Fruit fly (Drosophila melanogaster) whole organism, embryonic: Measurements from ENCODE around the gene CG9737.

Source experiments
- Asciz ChIP-seq: fragments of 200-800 bp; sonication (Bioruptor generic); optimal IDR thresholded peaks from 2 replicates; lab custom pipeline; 2017; ENCODE audit warnings: missing biosample characterization, mild to moderate bottlenecking, missing genetic modification characterization, missing genetic modification reagents
- Atf-2 ChIP-seq: fragments of 200-800 bp; sonication (Bioruptor generic); optimal IDR thresholded peaks from 2 replicates; lab custom pipeline; 2016; ENCODE audit warnings: missing biosample characterization, missing genetic modification characterization
- CG1024 ChIP-seq: fragments of 200-800 bp; sonication (Bioruptor generic); IDR thresholded peaks from 2 replicates; pipeline ENCODE4 v1.3.6; 2022; ENCODE audit warnings: missing biosample characterization, missing genetic modification characterization
- CG12391 ChIP-seq: fragments of 200-800 bp; sonication (Bioruptor generic); optimal IDR thresholded peaks from 3 replicates; lab custom pipeline; 2018; ENCODE audit warnings: missing biosample characterization, mild to moderate bottlenecking, missing genetic modification characterization, moderate library complexity
- CG12942 ChIP-seq: fragments of 200-800 bp; sonication (Bioruptor generic); optimal IDR thresholded peaks from 3 replicates; lab custom pipeline; 2016; ENCODE audit warnings: missing biosample characterization, missing genetic modification characterization
- CG13287 ChIP-seq: fragments of 200-800 bp; sonication (Bioruptor generic); IDR thresholded peaks from 2 replicates; pipeline ENCODE4 v1.3.6; 2022; ENCODE audit warnings: missing biosample characterization, missing genetic modification characterization; ENCODE audit not compliant: partially characterized antibody
- CG13296 ChIP-seq: fragments of 200-800 bp; sonication (Bioruptor generic); optimal IDR thresholded peaks from 3 replicates; lab custom pipeline; 2018; ENCODE audit warnings: missing biosample characterization, mild to moderate bottlenecking, missing genetic modification characterization
- CG18476 ChIP-seq: fragments of 200-800 bp; sonication (Bioruptor generic); optimal IDR thresholded peaks from 2 replicates; lab custom pipeline; 2016; ENCODE audit warnings: missing biosample characterization, mild to moderate bottlenecking, missing genetic modification characterization
- CG2129 ChIP-seq: fragments of 200-800 bp; sonication (Bioruptor generic); IDR thresholded peaks from 2 replicates; pipeline ENCODE4 v1.3.6; 2022; ENCODE audit warnings: missing biosample characterization, missing genetic modification characterization; ENCODE audit not compliant: partially characterized antibody
- CG2712 ChIP-seq: fragments of 200-800 bp; optimal IDR thresholded peaks from 3 replicates; lab custom pipeline; 2019; ENCODE audit warnings: missing biosample characterization, mild to moderate bottlenecking, missing genetic modification characterization, moderate library complexity
- CG33213 ChIP-seq: fragments of 200-800 bp; sonication (Bioruptor generic); optimal IDR thresholded peaks from 3 replicates; lab custom pipeline; 2016; ENCODE audit warnings: missing biosample characterization, missing genetic modification characterization
- CG42726 ChIP-seq: fragments of 200-800 bp; sonication (Bioruptor generic); IDR thresholded peaks from 2 replicates; pipeline ENCODE4 v1.3.6; 2022; ENCODE audit warnings: missing biosample characterization, missing genetic modification characterization; ENCODE audit not compliant: partially characterized antibody
- CG6272 ChIP-seq: fragments of 200-800 bp; sonication (Bioruptor generic); IDR thresholded peaks from 2 replicates; pipeline ENCODE4 v1.3.6; 2022; ENCODE audit warnings: missing biosample characterization, missing genetic modification characterization
- Deaf1 ChIP-seq: fragments of 200-800 bp; optimal IDR thresholded peaks from 3 replicates; lab custom pipeline; 2019; ENCODE audit warnings: missing biosample characterization, mild to moderate bottlenecking, missing genetic modification characterization, moderate library complexity
- Elba2 ChIP-seq: fragments of 200-800 bp; sonication (Bioruptor generic); optimal IDR thresholded peaks from 3 replicates; lab custom pipeline; 2016; ENCODE audit warnings: missing biosample characterization, missing genetic modification characterization
- Fer3 ChIP-seq: fragments of 200-800 bp; sonication (Bioruptor generic); optimal IDR thresholded peaks from 2 replicates; lab custom pipeline; 2018; ENCODE audit warnings: missing biosample characterization, mild to moderate bottlenecking, missing genetic modification characterization, moderate library complexity
- Gug ChIP-seq: fragments of 200-800 bp; sonication (Bioruptor generic); IDR thresholded peaks from 4 replicates; pipeline ENCODE4 v1.3.6; 2022; ENCODE audit warnings: missing biosample characterization, missing genetic modification characterization
- MBD-R2 ChIP-seq: fragments of 200-800 bp; sonication (Bioruptor generic); IDR thresholded peaks from 2 replicates; pipeline ENCODE4 v1.3.6; 2022; ENCODE audit warnings: missing biosample characterization, missing genetic modification characterization
- Med ChIP-seq: fragments of 200-800 bp; sonication (Bioruptor generic); peaks from one replicate; lab custom pipeline; 2016; ENCODE audit warnings: missing biosample characterization, missing genetic modification characterization, mild to moderate bottlenecking, inconsistent platforms, moderate library complexity
- Meics ChIP-seq: fragments of 200-800 bp; sonication (Bioruptor generic); optimal IDR thresholded peaks from 2 replicates; lab custom pipeline; 2017; ENCODE audit warnings: missing biosample characterization, mild to moderate bottlenecking, missing genetic modification characterization
- NK7.1 ChIP-seq: fragments of 200-800 bp; sonication (Bioruptor generic); optimal IDR thresholded peaks from 3 replicates; lab custom pipeline; 2016; ENCODE audit warnings: missing biosample characterization, missing genetic modification characterization
- Optix ChIP-seq: fragments of 200-800 bp; sonication (Bioruptor generic); IDR thresholded peaks from 3 replicates; pipeline ENCODE4 v1.3.6; 2022; ENCODE audit warnings: missing biosample characterization, missing genetic modification characterization
- Side ChIP-seq: fragments of 200-800 bp; sonication (Bioruptor generic); optimal IDR thresholded peaks from 2 replicates; lab custom pipeline; 2016; ENCODE audit warnings: missing biosample characterization, missing genetic modification characterization
- Spps ChIP-seq: fragments of 200-800 bp; sonication (Bioruptor generic); optimal IDR thresholded peaks from 2 replicates; lab custom pipeline; 2018; ENCODE audit warnings: missing biosample characterization, mild to moderate bottlenecking, missing genetic modification characterization
- Stat92E ChIP-seq, 3 experiments: fragments of >200 bp in 2 of 3; fragments of 200-800 bp in 1 of 3; sonication (Bioruptor generic) in 1 of 3; optimal IDR thresholded peaks; 2 replicates each; lab custom pipeline; 2017 to 2019; ENCODE audit warnings: missing biosample characterization in 3 of 3, missing genetic modification characterization in 3 of 3, mild to moderate bottlenecking in 1 of 3, moderate library complexity in 1 of 3
- Taf1 ChIP-seq: fragments of 200-800 bp; sonication (Bioruptor generic); IDR thresholded peaks from 2 replicates; pipeline ENCODE4 v1.3.6; 2022; ENCODE audit warnings: missing biosample characterization, missing genetic modification characterization
- Tbp ChIP-seq: fragments of >200 bp; optimal IDR thresholded peaks from 2 replicates; lab custom pipeline; 2018; ENCODE audit warnings: missing biosample characterization, missing genetic modification characterization
- Vsx1 ChIP-seq: fragments of 200-800 bp; sonication (Bioruptor generic); optimal IDR thresholded peaks from 2 replicates; lab custom pipeline; 2017; ENCODE audit warnings: missing biosample characterization, mild to moderate bottlenecking, missing genetic modification characterization, missing genetic modification reagents
- Xbp1 ChIP-seq: fragments of 200-800 bp; sonication (Bioruptor generic); optimal IDR thresholded peaks from 3 replicates; lab custom pipeline; 2016; ENCODE audit warnings: missing biosample characterization, mild to moderate bottlenecking, missing genetic modification characterization
- ac ChIP-seq: fragments of 200-800 bp; sonication (Bioruptor generic); optimal IDR thresholded peaks from 3 replicates; lab custom pipeline; 2017; ENCODE audit warnings: missing biosample characterization, mild to moderate bottlenecking, missing genetic modification characterization
- az2 ChIP-seq: fragments of 200-800 bp; sonication (Bioruptor generic); optimal IDR thresholded peaks from 3 replicates; lab custom pipeline; 2016; ENCODE audit warnings: missing biosample characterization, missing genetic modification characterization
- cg ChIP-seq: fragments of 200-800 bp; sonication (Bioruptor generic); optimal IDR thresholded peaks from 3 replicates; lab custom pipeline; 2019; ENCODE audit warnings: missing biosample characterization, mild to moderate bottlenecking, missing genetic modification characterization, moderate library complexity
- corto ChIP-seq: fragments of 200-800 bp; sonication (Bioruptor generic); optimal IDR thresholded peaks from 2 replicates; lab custom pipeline; 2016; ENCODE audit warnings: missing biosample characterization, mild to moderate bottlenecking, missing genetic modification characterization, moderate library complexity
- fd96Cb ChIP-seq: fragments of 200-800 bp; sonication (Bioruptor generic); optimal IDR thresholded peaks from 2 replicates; lab custom pipeline; 2018; ENCODE audit warnings: missing biosample characterization, mild to moderate bottlenecking, missing genetic modification characterization, moderate library complexity
- fu2 ChIP-seq: fragments of 200-800 bp; sonication (Bioruptor generic); optimal IDR thresholded peaks from 2 replicates; lab custom pipeline; 2016; ENCODE audit warnings: missing biosample characterization, missing genetic modification characterization
- gce ChIP-seq: fragments of 200-800 bp; sonication (Bioruptor generic); IDR thresholded peaks from 3 replicates; pipeline ENCODE4 v1.3.6; 2022; ENCODE audit warnings: missing biosample characterization, missing genetic modification characterization
- gsb-n ChIP-seq: fragments of 200-800 bp; sonication (Bioruptor generic); optimal IDR thresholded peaks from 3 replicates; lab custom pipeline; 2018; ENCODE audit warnings: missing biosample characterization, mild to moderate bottlenecking, missing genetic modification characterization
- jumu ChIP-seq: fragments of 200-800 bp; sonication (Bioruptor generic); optimal IDR thresholded peaks from 3 replicates; lab custom pipeline; 2016; ENCODE audit warnings: missing biosample characterization, missing genetic modification characterization
- lmd ChIP-seq: fragments of 200-800 bp; sonication (Bioruptor generic); IDR thresholded peaks from 2 replicates; pipeline ENCODE4 v1.3.6; 2022; ENCODE audit warnings: missing biosample characterization, missing genetic modification characterization
- oc ChIP-seq: fragments of 200-800 bp; sonication (Bioruptor generic); optimal IDR thresholded peaks from 2 replicates; lab custom pipeline; 2018; ENCODE audit warnings: missing biosample characterization, mild to moderate bottlenecking, missing genetic modification characterization, moderate library complexity
- org-1 ChIP-seq: fragments of 200-800 bp; sonication (Bioruptor generic); optimal IDR thresholded peaks from 2 replicates; lab custom pipeline; 2017; ENCODE audit warnings: missing biosample characterization, missing genetic modification characterization
- peb ChIP-seq: fragments of 200-800 bp; sonication (Bioruptor generic); IDR thresholded peaks from 2 replicates; pipeline ENCODE4 v1.3.6; 2022; ENCODE audit warnings: missing biosample characterization, missing genetic modification characterization
- rib ChIP-seq: fragments of 200-800 bp; sonication (Bioruptor generic); IDR thresholded peaks from 2 replicates; pipeline ENCODE4 v1.3.6; 2022; ENCODE audit warnings: missing biosample characterization, missing genetic modification characterization
- sqz ChIP-seq: fragments of 200-800 bp; sonication (Bioruptor generic); optimal IDR thresholded peaks from 3 replicates; lab custom pipeline; 2018; ENCODE audit warnings: missing biosample characterization, mild to moderate bottlenecking, missing genetic modification characterization
- tio ChIP-seq: fragments of 200-800 bp; sonication (Bioruptor generic); optimal IDR thresholded peaks from 2 replicates; lab custom pipeline; 2017; ENCODE audit warnings: missing biosample characterization, missing genetic modification characterization, inconsistent platforms
- trh ChIP-seq: fragments of 200-800 bp; sonication (Bioruptor generic); optimal IDR thresholded peaks from 2 replicates; lab custom pipeline; 2016; ENCODE audit warnings: missing biosample characterization, missing genetic modification characterization
- ttk ChIP-seq: fragments of 200-800 bp; sonication (Bioruptor generic); IDR thresholded peaks from 2 replicates; pipeline ENCODE4 v2.1.2; 2022; ENCODE audit warnings: missing biosample characterization, missing genetic modification characterization
- unc-4 ChIP-seq: fragments of 200-800 bp; sonication (Bioruptor generic); IDR thresholded peaks from 2 replicates; pipeline ENCODE4 v1.3.6; 2022; ENCODE audit warnings: missing biosample characterization, missing genetic modification characterization; ENCODE audit not compliant: partially characterized antibody
- zf30C ChIP-seq: fragments of 200-800 bp; sonication (Bioruptor generic); optimal IDR thresholded peaks from 3 replicates; lab custom pipeline; 2018; ENCODE audit warnings: missing biosample characterization, mild to moderate bottlenecking, missing genetic modification characterization

Gene CG9737

DNA sequence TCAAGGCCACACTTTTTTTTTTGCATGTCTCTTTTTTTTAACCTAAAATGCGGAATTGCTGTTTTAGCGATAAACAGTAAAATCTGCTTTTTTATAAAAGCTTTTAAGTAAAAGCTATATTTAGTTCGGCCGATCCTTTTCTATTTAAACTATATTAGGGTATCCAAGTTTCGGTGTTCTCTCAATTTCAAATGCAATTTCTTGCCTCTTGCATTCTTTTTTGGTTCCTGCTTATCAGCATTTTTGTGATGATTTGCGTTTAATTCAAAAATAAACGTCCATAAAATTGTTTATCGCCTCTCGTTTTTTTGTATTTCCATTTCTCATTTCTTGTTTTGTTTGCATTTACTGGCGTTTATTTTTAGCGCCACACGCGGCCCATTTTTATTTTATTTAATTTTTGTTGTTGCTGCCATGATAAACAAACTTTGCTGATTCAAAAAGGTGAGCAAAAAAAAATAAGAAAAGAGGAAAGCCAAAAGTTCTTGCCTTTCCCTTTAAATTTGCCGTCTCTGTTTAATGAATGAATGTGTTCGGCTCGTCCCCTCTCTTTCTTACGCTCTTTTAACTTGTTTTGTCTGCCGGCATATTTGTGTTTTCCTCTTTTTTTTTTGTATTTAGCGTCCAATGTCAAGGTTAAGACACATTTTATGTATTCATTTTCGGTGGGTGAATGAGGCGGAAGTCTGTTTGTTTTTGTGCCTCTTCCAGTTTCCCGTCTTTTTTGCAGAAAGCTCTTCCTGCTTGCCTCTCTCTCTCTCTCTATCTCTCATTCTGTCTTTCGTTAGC is 38.4 kb upstream of the CG9737 start (continued):
- TF ChIP-seq sqz (GFP tag; lab: Kevin White, UChicago) (peak; percentile 43), Gug (GFP tag; lab: Robert Waterston, UW) (no peak), Med (GFP tag; lab: Kevin White, UChicago) (peak; percentile 28), corto (GFP tag; lab: Kevin White, UChicago) (peak; percentile 72), Optix (no peak)

DNA sequence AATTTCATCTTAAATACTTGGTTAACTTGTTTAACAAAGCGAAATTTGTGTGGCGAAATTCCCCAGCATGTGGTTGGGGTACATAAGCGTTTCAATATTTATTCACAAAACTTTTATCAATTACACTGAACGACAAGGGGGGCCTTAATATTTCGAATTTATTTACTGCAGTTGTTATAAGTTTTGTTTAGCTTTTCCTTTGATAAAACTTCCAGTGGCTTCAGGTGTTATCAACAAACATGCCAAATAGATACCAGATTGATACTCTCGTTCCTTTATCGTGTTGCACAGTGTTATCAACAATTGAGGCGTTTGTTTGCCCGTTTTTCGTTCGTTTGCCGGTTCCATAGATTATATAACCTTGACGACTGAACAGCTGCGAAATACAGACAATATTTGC is 37.2 kb upstream of the CG9737 start:
- no peak for TF ChIP-seq Atf-2 (GFP tag; lab: Kevin White, UChicago)
- no peak for TF ChIP-seq org-1 (GFP tag; lab: Kevin White, UChicago)
- TF ChIP-seq Xbp1 (GFP tag; lab: Kevin White, UChicago), result peak; percentile 10
- no peak for TF ChIP-seq Elba2 (GFP tag; lab: Kevin White, UChicago)
- peak; percentile 8 for TF ChIP-seq CG12391 (tag; lab: Kevin White, UChicago)
- TF ChIP-seq Side (GFP tag; lab: Kevin White, UChicago), result no peak
- TF ChIP-seq fd96Cb (tag; lab: Kevin White, UChicago), result no peak
- no peak for TF ChIP-seq Deaf1 (tag; lab: Kevin White, UChicago)
- no peak for TF ChIP-seq oc (tag; lab: Kevin White, UChicago)
- TF ChIP-seq CG42726, result no peak
- TF ChIP-seq tio, result no peak
- no peak for TF ChIP-seq ac
- no peak for TF ChIP-seq NK7.1 (GFP tag; lab: Kevin White, UChicago)
- no peak for TF ChIP-seq CG13287
- TF ChIP-seq gce, result no peak
- TF ChIP-seq CG2712 (tag; lab: Kevin White, UChicago), result peak; percentile 31
- no peak for TF ChIP-seq Stat92E (GFP tag; optimal IDR thresholded peaks at IDR 0.05; lab: Kevin White, UChicago)
- no peak for TF ChIP-seq jumu (GFP tag; lab: Kevin White, UChicago)
- TF ChIP-seq Spps (tag; lab: Kevin White, UChicago), result no peak
- TF ChIP-seq cg (GFP tag; lab: Kevin White, UChicago), result no peak
- no peak for TF ChIP-seq Fer3 (tag; lab: Kevin White, UChicago)
- TF ChIP-seq CG2129 (GFP tag; lab: Robert Waterston, UW), result no peak
- no peak for TF ChIP-seq peb (GFP tag; lab: Robert Waterston, UW)
- no peak for TF ChIP-seq ttk (GFP tag; lab: Robert Waterston, UW)
- no peak for TF ChIP-seq az2
- no peak for TF ChIP-seq MBD-R2 (GFP tag; lab: Robert Waterston, UW)
- no peak for TF ChIP-seq Tbp (GFP tag; lab: Kevin White, UChicago)
- no peak for TF ChIP-seq CG33213 (GFP tag; lab: Kevin White, UChicago)
- no peak for TF ChIP-seq CG1024
- TF ChIP-seq gsb-n (tag; lab: Kevin White, UChicago), result no peak
- no peak for TF ChIP-seq unc-4 (GFP tag; lab: Robert Waterston, UW)
- peak; percentile 5 for TF ChIP-seq fu2 (GFP tag; lab: Kevin White, UChicago)
- no peak for TF ChIP-seq CG6272 (GFP tag; lab: Robert Waterston, UW)
- TF ChIP-seq zf30C, result no peak
- TF ChIP-seq CG12942 (GFP tag; lab: Kevin White, UChicago), result no peak
- TF ChIP-seq Asciz (GFP tag; lab: Kevin White, UChicago), result no peak
- TF ChIP-seq Meics (GFP tag; lab: Kevin White, UChicago), result peak; percentile 37
- TF ChIP-seq lmd (GFP tag; lab: Robert Waterston, UW), result peak; percentile 51; the same call in 1 of the 2 replicates
- TF ChIP-seq rib (GFP tag; lab: Robert Waterston, UW), result no peak
- no peak for TF ChIP-seq trh (GFP tag; lab: Kevin White, UChicago)
- no peak for TF ChIP-seq CG13296
- no peak for TF ChIP-seq Taf1 (GFP tag; lab: Robert Waterston, UW)
- TF ChIP-seq Vsx1 (GFP tag; lab: Kevin White, UChicago), result no peak
- TF ChIP-seq CG18476, result no peak
